Worm (Caenorhabditis elegans) whole organism, L1 larva: ENCODE results near the gene F16B12.6.

Source experiments
- C16A3.4 ChIP-seq: fragments of 150-350 bp; optimal IDR thresholded peaks from 2 replicates; lab custom pipeline; 2014; ENCODE audit warnings: missing biosample characterization, missing genetic modification characterization
- F16B12.6 ChIP-seq: fragments of 150-350 bp; optimal IDR thresholded peaks from 2 replicates; lab custom pipeline; 2014; ENCODE audit warnings: missing biosample characterization, missing genetic modification characterization
- Y116A8C.19 ChIP-seq: sonication (generic microtip); optimal IDR thresholded peaks from 2 replicates; lab custom pipeline; 2016; ENCODE audit warnings: missing compliant biosample characterization, missing genetic modification characterization, borderline replicate concordance
- aha-1 ChIP-seq: fragments of 150-350 bp; optimal IDR thresholded peaks from 2 replicates; lab custom pipeline; 2014; ENCODE audit warnings: missing biosample characterization, missing genetic modification characterization
- ama-1 ChIP-seq: fragments of 150-350 bp; optimal IDR thresholded peaks from 2 replicates; lab custom pipeline; 2014
- blmp-1 ChIP-seq: fragments of 150-350 bp; optimal IDR thresholded peaks from 2 replicates; lab custom pipeline; 2014; ENCODE audit warnings: missing biosample characterization, missing genetic modification characterization
- ceh-82 ChIP-seq, 3 experiments: fragments of 150-350 bp in 1 of 3; sonication (generic microtip) in 2 of 3; optimal IDR thresholded peaks; 2 replicates each; lab custom pipeline; 2014 to 2017; ENCODE audit warnings: missing biosample characterization in 3 of 3, missing genetic modification characterization in 3 of 3
- ces-1 ChIP-seq: fragments of 150-350 bp; optimal IDR thresholded peaks from 2 replicates; lab custom pipeline; 2014; ENCODE audit warnings: missing biosample characterization, missing genetic modification reagents, missing genetic modification characterization
- dpl-1 ChIP-seq, 3 experiments: fragments of 150-350 bp in 2 of 3; sonication (generic microtip) in 1 of 3; optimal IDR thresholded peaks; 2 replicates each; lab custom pipeline; 2014 to 2017; ENCODE audit warnings: missing biosample characterization in 3 of 3, missing genetic modification characterization in 3 of 3, missing genetic modification reagents in 3 of 3
- efl-1 ChIP-seq, 4 experiments: fragments of 150-350 bp; optimal IDR thresholded peaks in 3 of 4; peaks in 1 of 4; 1 replicate in 1 of 4; 2 replicates in 3 of 4; lab custom pipeline; 2014; ENCODE audit warnings: missing biosample characterization in 2 of 4, missing genetic modification characterization in 2 of 4, missing genetic modification reagents in 2 of 4
- efl-3 ChIP-seq: fragments of 200-800 bp; sonication (Bioruptor generic); optimal IDR thresholded peaks from 2 replicates; lab custom pipeline; 2018; ENCODE audit warnings: mild to moderate bottlenecking, missing genetic modification characterization, missing compliant biosample characterization
- egl-13 ChIP-seq: sonication (generic microtip); optimal IDR thresholded peaks from 2 replicates; lab custom pipeline; 2016; ENCODE audit warnings: missing genotype, missing genetic modification reagents, missing genetic modification characterization, missing compliant biosample characterization
- ets-5 ChIP-seq: fragments of 200-800 bp; sonication (Bioruptor generic); IDR thresholded peaks from 2 replicates; pipeline ENCODE4 v1.3.6; 2022; ENCODE audit warnings: missing genetic modification characterization, missing compliant biosample characterization
- fos-1 ChIP-seq: fragments of 150-350 bp; optimal IDR thresholded peaks from 2 replicates; lab custom pipeline; 2014; ENCODE audit warnings: missing biosample characterization, missing genetic modification characterization
- hlh-17 ChIP-seq: fragments of 200-800 bp; sonication (Bioruptor generic); optimal IDR thresholded peaks from 2 replicates; lab custom pipeline; 2018; ENCODE audit warnings: missing genetic modification characterization, mild to moderate bottlenecking, missing compliant biosample characterization, moderate library complexity, borderline replicate concordance
- hlh-4 ChIP-seq: sonication (generic microtip); optimal IDR thresholded peaks from 2 replicates; lab custom pipeline; 2016; ENCODE audit warnings: mild to moderate bottlenecking, missing genetic modification characterization, missing compliant biosample characterization
- irx-1 ChIP-seq: sonication (generic microtip); optimal IDR thresholded peaks from 2 replicates; lab custom pipeline; 2016; ENCODE audit warnings: missing genetic modification characterization, missing compliant biosample characterization
- isw-1 ChIP-seq: fragments of 200-800 bp; sonication (Bioruptor generic); IDR thresholded peaks from 2 replicates; pipeline ENCODE4 v1.3.6; 2022; ENCODE audit warnings: missing genetic modification characterization, missing compliant biosample characterization
- jun-1 ChIP-seq: fragments of 150-350 bp; optimal IDR thresholded peaks from 2 replicates; lab custom pipeline; 2014; ENCODE audit warnings: missing biosample characterization, missing genetic modification reagents, missing genetic modification characterization
- lin-14 ChIP-seq: fragments of 200-800 bp; sonication (Bioruptor generic); optimal IDR thresholded peaks from 2 replicates; lab custom pipeline; 2018; ENCODE audit warnings: mild to moderate bottlenecking, missing genetic modification characterization, moderate library complexity, missing compliant biosample characterization
- lin-15B ChIP-seq: fragments of 150-350 bp; sonication (generic microtip); optimal IDR thresholded peaks from 3 replicates; lab custom pipeline; 2014; ENCODE audit warnings: missing biosample characterization, missing genetic modification characterization
- lin-35 ChIP-seq, 2 experiments: fragments of 150-350 bp; optimal IDR thresholded peaks; 2 replicates each; lab custom pipeline; 2014; ENCODE audit warnings: missing biosample characterization in 2 of 2, missing genetic modification characterization in 2 of 2, missing genetic modification reagents in 2 of 2
- lir-3 ChIP-seq: sonication (generic microtip); optimal IDR thresholded peaks from 2 replicates; lab custom pipeline; 2016; ENCODE audit warnings: mild to moderate bottlenecking, missing genetic modification characterization, moderate library complexity, missing compliant biosample characterization; ENCODE audit not compliant: poor library complexity
- lsy-2 ChIP-seq, 2 experiments: fragments of 150-350 bp; optimal IDR thresholded peaks; 2 replicates each; lab custom pipeline; 2014; ENCODE audit warnings: missing biosample characterization in 2 of 2, missing genetic modification characterization in 2 of 2
- mab-9 ChIP-seq: fragments of 200-800 bp; sonication (Bioruptor generic); IDR thresholded peaks from 2 replicates; pipeline ENCODE4 v1.3.6; 2022; ENCODE audit warnings: missing genetic modification reagents, missing genetic modification characterization, missing compliant biosample characterization
- mdl-1 ChIP-seq, 2 experiments: fragments of 150-350 bp; optimal IDR thresholded peaks; 2 replicates each; lab custom pipeline; 2014 to 2017; ENCODE audit warnings: missing biosample characterization in 2 of 2, missing genetic modification characterization in 2 of 2, inconsistent platforms in 1 of 2
- nhr-11 ChIP-seq: fragments of 150-350 bp; optimal IDR thresholded peaks from 2 replicates; lab custom pipeline; 2014; ENCODE audit warnings: missing biosample characterization, missing genetic modification characterization
- nhr-19 ChIP-seq: fragments of 200-800 bp; sonication (Bioruptor generic); conservative IDR thresholded peaks from 2 replicates; pipeline ENCODE4 v1.3.6; 2022; ENCODE audit warnings: missing genetic modification characterization, missing compliant biosample characterization
- nhr-20 ChIP-seq: sonication (generic microtip); optimal IDR thresholded peaks from 2 replicates; lab custom pipeline; 2016; ENCODE audit warnings: mild to moderate bottlenecking, missing genetic modification characterization, missing compliant biosample characterization
- nhr-237 ChIP-seq: fragments of 150-350 bp; optimal IDR thresholded peaks from 2 replicates; lab custom pipeline; 2014; ENCODE audit warnings: missing biosample characterization, missing genetic modification characterization
- nhr-47 ChIP-seq: sonication (generic microtip); optimal IDR thresholded peaks from 2 replicates; lab custom pipeline; 2016; ENCODE audit warnings: mild to moderate bottlenecking, missing genetic modification characterization, moderate library complexity, missing compliant biosample characterization
- nhr-71 ChIP-seq: sonication (generic microtip); optimal IDR thresholded peaks from 2 replicates; lab custom pipeline; 2016; ENCODE audit warnings: mild to moderate bottlenecking, missing genetic modification characterization, moderate library complexity, missing compliant biosample characterization
- nhr-77 ChIP-seq: fragments of 150-350 bp; optimal IDR thresholded peaks from 2 replicates; lab custom pipeline; 2014; ENCODE audit warnings: missing biosample characterization, missing genetic modification characterization
- nhr-85 ChIP-seq: sonication (generic microtip); peaks from one replicate; lab custom pipeline; 2016; ENCODE audit warnings: missing genetic modification characterization, inconsistent platforms, missing compliant biosample characterization
- nhr-90 ChIP-seq: sonication (generic microtip); optimal IDR thresholded peaks from 2 replicates; lab custom pipeline; 2016; ENCODE audit warnings: mild to moderate bottlenecking, missing genetic modification characterization, missing compliant biosample characterization; ENCODE audit not compliant: poor library complexity
- pag-3 ChIP-seq: sonication (generic microtip); optimal IDR thresholded peaks from 2 replicates; lab custom pipeline; 2017; ENCODE audit warnings: missing genetic modification characterization, mild to moderate bottlenecking, missing compliant biosample characterization, antibody characterized with exemption, borderline replicate concordance; ENCODE audit not compliant: insufficient read depth
- pqm-1 ChIP-seq: sonication (generic microtip); optimal IDR thresholded peaks from 3 replicates; lab custom pipeline; 2017; ENCODE audit warnings: missing biosample characterization, missing genetic modification characterization
- rnt-1 ChIP-seq: sonication (generic microtip); optimal IDR thresholded peaks from 2 replicates; lab custom pipeline; 2016; ENCODE audit warnings: mild to moderate bottlenecking, missing genetic modification characterization, moderate library complexity, missing compliant biosample characterization
- skn-1 ChIP-seq: fragments of 150-350 bp; optimal IDR thresholded peaks from 2 replicates; lab custom pipeline; 2014; ENCODE audit warnings: missing biosample characterization, missing genetic modification characterization
- snu-23 ChIP-seq: sonication (generic microtip); optimal IDR thresholded peaks from 2 replicates; lab custom pipeline; 2016; ENCODE audit warnings: missing genetic modification characterization, missing compliant biosample characterization
- sox-4 ChIP-seq: sonication (generic microtip); optimal IDR thresholded peaks from 2 replicates; lab custom pipeline; 2016; ENCODE audit warnings: missing genetic modification characterization, missing compliant biosample characterization
- sup-37 ChIP-seq: fragments of 200-800 bp; sonication (Bioruptor generic); optimal IDR thresholded peaks from 2 replicates; lab custom pipeline; 2018; ENCODE audit warnings: mild to moderate bottlenecking, missing genetic modification characterization, missing compliant biosample characterization
- swsn-7 ChIP-seq: sonication (generic microtip); optimal IDR thresholded peaks from 2 replicates; lab custom pipeline; 2016; ENCODE audit warnings: missing genetic modification characterization, missing compliant biosample characterization
- unc-130 ChIP-seq: fragments of 150-350 bp; optimal IDR thresholded peaks from 2 replicates; lab custom pipeline; 2017; ENCODE audit warnings: missing biosample characterization, missing genetic modification characterization, inconsistent platforms
- unc-86 ChIP-seq: sonication (generic microtip); optimal IDR thresholded peaks from 2 replicates; lab custom pipeline; 2016; ENCODE audit warnings: missing genetic modification characterization, missing compliant biosample characterization
- unc-98 ChIP-seq: fragments of 200-800 bp; sonication (Bioruptor generic); IDR thresholded peaks from 2 replicates; pipeline ENCODE4 v1.3.6; 2022; ENCODE audit warnings: missing genetic modification characterization, missing compliant biosample characterization
- vab-15 ChIP-seq: sonication (generic microtip); optimal IDR thresholded peaks from 2 replicates; lab custom pipeline; 2017; ENCODE audit warnings: missing genotype, mild to moderate bottlenecking, missing genetic modification characterization, missing compliant biosample characterization
- zag-1 ChIP-seq: fragments of 150-350 bp; optimal IDR thresholded peaks from 2 replicates; lab custom pipeline; 2014; ENCODE audit warnings: missing biosample characterization, missing genetic modification characterization

Gene F16B12.6

ce11 chrX:14101986-14102385 lies at the start of gene F16B12.6 (continued):
- TF ChIP-seq nhr-237 (no peak), efl-1 (optimal IDR thresholded peaks at IDR 0.05; lab: Kevin White, UChicago) (peak; percentile 81 to 99), efl-1 (GFP tag; optimal IDR thresholded peaks at IDR 0.05 in 1 of 2; lab: Kevin White, UChicago) (peak; percentile 79 to 97), egl-13 (tag; lab: Kevin White, UChicago) (peak; percentile 44), unc-86 (tag; lab: Kevin White, UChicago) (peak; percentile 64), C16A3.4 (tag; lab: Kevin White, UChicago) (peak; percentile 79), blmp-1 (tag; lab: Kevin White, UChicago) (peak; percentile 59), swsn-7 (peak; percentile 82), F16B12.6 (peak; percentile 77), nhr-47 (peak; percentile 84), irx-1 (peak; percentile 65), lin-14 (GFP tag; lab: Kevin White, UChicago) (peak; percentile 97), nhr-85 (tag; lab: Kevin White, UChicago) (peak; percentile 90), efl-3 (no peak), ama-1 (lab: Kevin White, UChicago) (no peak), fos-1 (tag; lab: Kevin White, UChicago) (peak; percentile 78)

DNA sequence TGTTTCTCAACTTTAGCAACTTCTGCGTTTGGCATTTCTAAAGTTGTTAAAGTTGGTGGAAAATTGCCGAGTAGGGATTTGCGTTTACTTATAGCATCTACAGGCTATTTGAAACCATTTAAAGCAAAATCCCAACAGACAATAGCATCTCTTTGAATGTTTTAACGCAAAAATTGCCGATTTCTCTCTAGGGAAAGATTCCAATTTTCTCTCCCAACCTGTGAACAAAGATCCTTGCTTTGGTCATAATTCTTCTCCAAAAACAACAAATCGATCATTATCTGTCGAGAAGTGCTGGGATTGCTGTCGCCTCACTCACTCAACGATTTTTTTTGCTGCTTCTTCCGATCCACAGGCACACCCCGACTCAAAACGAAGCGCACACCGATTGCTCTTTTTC lies 48.4 kb upstream of the F16B12.6 start:
- TF ChIP-seq nhr-237: no peak
- TF ChIP-seq F16B12.6: no peak
- TF ChIP-seq vab-15 (tag; lab: Kevin White, UChicago): no peak
- TF ChIP-seq jun-1 (tag; lab: Kevin White, UChicago): no peak
- TF ChIP-seq ceh-82 (tag; optimal IDR thresholded peaks at IDR 0.05; lab: Kevin White, UChicago): no peak
- no peak for TF ChIP-seq hlh-17 (GFP tag; lab: Kevin White, UChicago)
- no peak for TF ChIP-seq skn-1 (tag; lab: Kevin White, UChicago)
- no peak for TF ChIP-seq lir-3 (tag; lab: Kevin White, UChicago)
- TF ChIP-seq sup-37 (GFP tag; lab: Kevin White, UChicago): no peak
- no peak for TF ChIP-seq lsy-2 (tag; optimal IDR thresholded peaks at IDR 0.05; lab: Kevin White, UChicago)
- no peak for TF ChIP-seq lin-35 (GFP tag; optimal IDR thresholded peaks at IDR 0.05; lab: Kevin White, UChicago)
- TF ChIP-seq unc-98: no peak

ce11 chrX:14054799-14055198 lies 47.3 kb upstream of the F16B12.6 start:
- no peak for TF ChIP-seq Y116A8C.19 (tag; lab: Kevin White, UChicago)
- no peak for TF ChIP-seq nhr-90
- TF ChIP-seq ets-5 (GFP tag; lab: Robert Waterston, UW): no peak
- no peak for TF ChIP-seq blmp-1 (tag; lab: Kevin White, UChicago)
- no peak for TF ChIP-seq vab-15 (tag; lab: Kevin White, UChicago)
- TF ChIP-seq aha-1: no peak
- no peak for TF ChIP-seq nhr-77 (tag; lab: Kevin White, UChicago)
- TF ChIP-seq mdl-1 (tag; optimal IDR thresholded peaks at IDR 0.05; lab: Kevin White, UChicago): no peak
- no peak for TF ChIP-seq zag-1 (tag; lab: Kevin White, UChicago)
- TF ChIP-seq nhr-11 (tag; lab: Kevin White, UChicago): no peak
- peak; percentile 7 to 40 for TF ChIP-seq lsy-2 (tag; optimal IDR thresholded peaks at IDR 0.05; lab: Kevin White, UChicago)
- no peak for TF ChIP-seq lin-15B
- TF ChIP-seq mab-9 (GFP tag; lab: Robert Waterston, UW): no peak
- TF ChIP-seq nhr-47: no peak
- peak; percentile 54 for TF ChIP-seq nhr-71 (tag; lab: Kevin White, UChicago)
- TF ChIP-seq unc-130 (tag; lab: Kevin White, UChicago): peak; percentile 23
- no peak for TF ChIP-seq hlh-4 (tag; lab: Kevin White, UChicago)
- TF ChIP-seq snu-23 (GFP tag; lab: Kevin White, UChicago): peak; percentile 45
- TF ChIP-seq dpl-1 (GFP tag; optimal IDR thresholded peaks at IDR 0.05; lab: Kevin White, UChicago): no peak
- TF ChIP-seq hlh-17 (GFP tag; lab: Kevin White, UChicago): no peak
- peak; percentile 64 for TF ChIP-seq rnt-1 (tag; lab: Kevin White, UChicago)
- peak; percentile 2 for TF ChIP-seq nhr-20 (tag; lab: Kevin White, UChicago)
- TF ChIP-seq lin-35 (GFP tag; optimal IDR thresholded peaks at IDR 0.05; lab: Kevin White, UChicago): no peak
- no peak for TF ChIP-seq swsn-7
- TF ChIP-seq nhr-19: no peak
- TF ChIP-seq isw-1 (GFP tag; lab: Robert Waterston, UW): no peak
- no peak for TF ChIP-seq fos-1 (tag; lab: Kevin White, UChicago)
- TF ChIP-seq pag-3 (tag; lab: Kevin White, UChicago): peak; percentile 47
- TF ChIP-seq ces-1 (GFP tag; lab: Kevin White, UChicago): no peak
- TF ChIP-seq pqm-1: no peak
- TF ChIP-seq lin-14 (GFP tag; lab: Kevin White, UChicago): peak; percentile 57
- TF ChIP-seq sox-4 (tag; lab: Kevin White, UChicago): no peak
